Worm (Caenorhabditis elegans) whole organism, L2 larva: ENCODE results near the gene pigw-1.

Source experiments
- egl-27 ChIP-seq: sonication (generic microtip); optimal IDR thresholded peaks from 3 replicates; lab custom pipeline; 2017; ENCODE audit warnings: missing biosample characterization, missing genetic modification reagents, missing genetic modification characterization
- lsy-2 ChIP-seq, 2 experiments: fragments of 150-350 bp in 1 of 2; sonication (generic microtip) in 1 of 2; optimal IDR thresholded peaks; 2 replicates each; lab custom pipeline; 2014 to 2017; ENCODE audit warnings: missing biosample characterization in 2 of 2, missing genetic modification characterization in 2 of 2
- nhr-11 ChIP-seq: fragments of 150-350 bp; optimal IDR thresholded peaks from 2 replicates; lab custom pipeline; 2014; ENCODE audit warnings: missing biosample characterization, missing genetic modification characterization

DNA sequence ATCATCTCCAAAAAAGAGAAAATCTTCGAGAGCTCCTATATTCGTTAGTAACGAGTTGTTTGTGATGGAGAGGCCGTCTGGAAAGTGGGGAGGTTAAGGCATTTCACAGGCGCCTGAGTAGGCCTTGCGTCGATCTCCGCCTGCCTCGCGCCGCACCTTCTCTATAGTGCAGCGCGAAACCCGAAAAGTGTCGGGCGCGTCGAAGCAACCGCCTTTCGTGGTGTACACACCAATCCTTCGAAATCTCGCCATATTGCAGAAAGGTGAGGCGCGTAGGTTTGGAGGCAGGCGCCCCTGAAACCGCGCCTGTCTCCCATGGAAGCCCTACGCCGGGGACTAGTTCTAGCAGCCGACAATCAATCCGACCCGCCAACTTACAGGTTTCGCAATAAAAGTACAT, 45.1 kb upstream of the pigw-1 start:
- TF ChIP-seq lsy-2 (tag; optimal IDR thresholded peaks at IDR 0.05; lab: Kevin White, UChicago) (no peak), nhr-11 (no peak), egl-27 (tag; lab: Kevin White, UChicago) (no peak)
